Fruit fly (Drosophila melanogaster) whole organism, embryonic: Measurements from ENCODE around the gene SclB.

ENCODE experiments used
- Aef1 ChIP-seq: fragments of 200-800 bp; sonication (Bioruptor generic); IDR thresholded peaks from 3 replicates; pipeline ENCODE4 v1.3.6; 2022; ENCODE audit warnings: missing biosample characterization, missing genetic modification characterization
- Atf3 ChIP-seq: fragments of 200-800 bp; sonication (Bioruptor generic); optimal IDR thresholded peaks from 3 replicates; lab custom pipeline; 2016; ENCODE audit warnings: missing biosample characterization, missing genetic modification characterization
- B-H1 ChIP-seq: fragments of 200-800 bp; sonication (Bioruptor generic); IDR thresholded peaks from 3 replicates; pipeline ENCODE4 v1.3.6; 2022; ENCODE audit warnings: missing biosample characterization, missing genetic modification characterization
- B-H2 ChIP-seq: fragments of 200-800 bp; sonication (Bioruptor generic); optimal IDR thresholded peaks from 2 replicates; lab custom pipeline; 2018; ENCODE audit warnings: missing biosample characterization, mild to moderate bottlenecking, missing genetic modification characterization
- CG10321 ChIP-seq: fragments of 200-800 bp; sonication (Bioruptor generic); IDR thresholded peaks from 2 replicates; pipeline ENCODE4 v1.3.6; 2022; ENCODE audit warnings: missing biosample characterization, missing genetic modification characterization
- CG10431 ChIP-seq: fragments of 200-800 bp; sonication (Bioruptor generic); optimal IDR thresholded peaks from 3 replicates; lab custom pipeline; 2018; ENCODE audit warnings: missing biosample characterization, mild to moderate bottlenecking, missing genetic modification characterization
- CG10654 ChIP-seq: fragments of 200-800 bp; sonication (Bioruptor generic); optimal IDR thresholded peaks from 2 replicates; lab custom pipeline; 2016; ENCODE audit warnings: missing biosample characterization, missing genetic modification characterization
- CG10979 ChIP-seq: fragments of 200-800 bp; sonication (Bioruptor generic); optimal IDR thresholded peaks from 2 replicates; lab custom pipeline; 2018; ENCODE audit warnings: missing biosample characterization, mild to moderate bottlenecking, missing genetic modification characterization, moderate library complexity
- CG11695 ChIP-seq: fragments of 200-800 bp; sonication (Bioruptor generic); IDR thresholded peaks from 3 replicates; pipeline ENCODE4 v1.3.6; 2022; ENCODE audit warnings: missing biosample characterization, missing genetic modification characterization
- CG11723 ChIP-seq: fragments of 200-800 bp; sonication (Bioruptor generic); optimal IDR thresholded peaks from 2 replicates; lab custom pipeline; 2017; ENCODE audit warnings: missing biosample characterization, mild to moderate bottlenecking, missing genetic modification characterization
- CG12104 ChIP-seq: fragments of 200-800 bp; sonication (Bioruptor generic); optimal IDR thresholded peaks from 3 replicates; lab custom pipeline; 2016; ENCODE audit warnings: missing biosample characterization, missing genetic modification characterization
- CG14050 ChIP-seq: fragments of 200-800 bp; sonication (Bioruptor generic); IDR thresholded peaks from 3 replicates; pipeline ENCODE4 v1.3.6; 2022; ENCODE audit warnings: missing biosample characterization, missing genetic modification characterization
- CG14965 ChIP-seq: fragments of 200-800 bp; sonication (Bioruptor generic); optimal IDR thresholded peaks from 2 replicates; lab custom pipeline; 2016; ENCODE audit warnings: missing biosample characterization, missing genetic modification characterization, borderline replicate concordance
- CG17385 ChIP-seq: fragments of 200-800 bp; sonication (Bioruptor generic); optimal IDR thresholded peaks from 3 replicates; lab custom pipeline; 2018; ENCODE audit warnings: missing biosample characterization, mild to moderate bottlenecking, missing genetic modification characterization
- CG1792 ChIP-seq: fragments of 200-800 bp; sonication (Bioruptor generic); optimal IDR thresholded peaks from 2 replicates; lab custom pipeline; 2016; ENCODE audit warnings: missing biosample characterization, missing genetic modification characterization
- CG18011 ChIP-seq: fragments of 200-800 bp; sonication (Bioruptor generic); optimal IDR thresholded peaks from 2 replicates; lab custom pipeline; 2017; ENCODE audit warnings: missing biosample characterization, missing genetic modification characterization, mild to moderate bottlenecking, moderate library complexity, missing genotype
- CG2678 ChIP-seq: fragments of 200-800 bp; sonication (Bioruptor generic); optimal IDR thresholded peaks from 3 replicates; lab custom pipeline; 2019; ENCODE audit warnings: missing biosample characterization, mild to moderate bottlenecking, missing genetic modification characterization, moderate library complexity
- CG32772 ChIP-seq: fragments of 200-800 bp; sonication (Bioruptor generic); IDR thresholded peaks from 2 replicates; pipeline ENCODE4 v1.3.6; 2022; ENCODE audit warnings: missing biosample characterization, missing genetic modification characterization
- CG33213 ChIP-seq: fragments of 200-800 bp; sonication (Bioruptor generic); optimal IDR thresholded peaks from 3 replicates; lab custom pipeline; 2016; ENCODE audit warnings: missing biosample characterization, missing genetic modification characterization
- CG3407 ChIP-seq: fragments of 200-800 bp; sonication (Bioruptor generic); optimal IDR thresholded peaks from 2 replicates; lab custom pipeline; 2018; ENCODE audit warnings: missing biosample characterization, mild to moderate bottlenecking, missing genetic modification characterization
- CG6272 ChIP-seq: fragments of 200-800 bp; sonication (Bioruptor generic); IDR thresholded peaks from 2 replicates; pipeline ENCODE4 v1.3.6; 2022; ENCODE audit warnings: missing biosample characterization, missing genetic modification characterization
- CG6689 ChIP-seq: fragments of 200-800 bp; sonication (Bioruptor generic); IDR thresholded peaks from 2 replicates; pipeline ENCODE4 v1.3.6; 2022; ENCODE audit warnings: missing biosample characterization, missing genetic modification characterization
- CG6791 ChIP-seq: fragments of 200-800 bp; sonication (Bioruptor generic); IDR thresholded peaks from 3 replicates; pipeline ENCODE4 v1.3.6; 2022; ENCODE audit warnings: missing biosample characterization, missing genetic modification characterization; ENCODE audit not compliant: partially characterized antibody
- CG8944 ChIP-seq: fragments of 200-800 bp; sonication (Bioruptor generic); optimal IDR thresholded peaks from 3 replicates; lab custom pipeline; 2016; ENCODE audit warnings: missing biosample characterization, missing genetic modification characterization
- Dad ChIP-seq: fragments of 200-800 bp; sonication (Bioruptor generic); optimal IDR thresholded peaks from 3 replicates; lab custom pipeline; 2016; ENCODE audit warnings: missing biosample characterization, missing genetic modification characterization
- Elba2 ChIP-seq: fragments of 200-800 bp; sonication (Bioruptor generic); optimal IDR thresholded peaks from 3 replicates; lab custom pipeline; 2016; ENCODE audit warnings: missing biosample characterization, missing genetic modification characterization
- Hr3 ChIP-seq: fragments of 200-800 bp; sonication (Bioruptor generic); optimal IDR thresholded peaks from 3 replicates; lab custom pipeline; 2016; ENCODE audit warnings: missing biosample characterization, missing genetic modification characterization
- Mes4 ChIP-seq: fragments of 200-800 bp; sonication (Bioruptor generic); optimal IDR thresholded peaks from 2 replicates; lab custom pipeline; 2016; ENCODE audit warnings: missing biosample characterization, missing genetic modification characterization
- Nf-YB ChIP-seq: fragments of 200-800 bp; sonication (Bioruptor generic); optimal IDR thresholded peaks from 3 replicates; lab custom pipeline; 2019; ENCODE audit warnings: missing biosample characterization, mild to moderate bottlenecking, missing genetic modification characterization, moderate library complexity
- Oli ChIP-seq: fragments of 200-800 bp; sonication (Bioruptor generic); optimal IDR thresholded peaks from 2 replicates; lab custom pipeline; 2018; ENCODE audit warnings: missing biosample characterization, mild to moderate bottlenecking, missing genetic modification characterization, moderate library complexity
- Poxn ChIP-seq: fragments of 200-800 bp; sonication (Bioruptor generic); IDR thresholded peaks from 2 replicates; pipeline ENCODE4 v1.3.6; 2022; ENCODE audit warnings: missing biosample characterization, missing genetic modification characterization
- cad ChIP-seq: fragments of >200 bp; optimal IDR thresholded peaks from 2 replicates; lab custom pipeline; 2017; ENCODE audit warnings: missing biosample characterization, missing genetic modification characterization
- crc ChIP-seq: fragments of 200-800 bp; sonication (Bioruptor generic); optimal IDR thresholded peaks from 2 replicates; lab custom pipeline; 2016; ENCODE audit warnings: missing biosample characterization, missing genetic modification characterization
- da ChIP-seq: fragments of 200-800 bp; sonication (Bioruptor generic); optimal IDR thresholded peaks from 2 replicates; lab custom pipeline; 2016; ENCODE audit warnings: missing biosample characterization, missing genetic modification characterization
- danr ChIP-seq: fragments of 200-800 bp; sonication (Bioruptor generic); IDR thresholded peaks from 2 replicates; pipeline ENCODE4 v1.3.6; 2022; ENCODE audit warnings: missing biosample characterization, missing genetic modification characterization
- dimm ChIP-seq: fragments of 200-800 bp; sonication (Bioruptor generic); IDR thresholded peaks from 2 replicates; pipeline ENCODE4 v1.3.6; 2022; ENCODE audit warnings: missing biosample characterization, missing genetic modification characterization
- en ChIP-seq: fragments of 200-800 bp; sonication (Bioruptor generic); optimal IDR thresholded peaks from 2 replicates; lab custom pipeline; 2016; ENCODE audit warnings: missing biosample characterization, missing genetic modification characterization
- gsb-n ChIP-seq: fragments of 200-800 bp; sonication (Bioruptor generic); optimal IDR thresholded peaks from 3 replicates; lab custom pipeline; 2018; ENCODE audit warnings: missing biosample characterization, mild to moderate bottlenecking, missing genetic modification characterization
- gt ChIP-seq: fragments of 200-800 bp; sonication (Bioruptor generic); IDR thresholded peaks from 2 replicates; pipeline ENCODE4 v1.3.6; 2022; ENCODE audit warnings: missing biosample characterization, missing genetic modification characterization
- h ChIP-seq: fragments of >200 bp; optimal IDR thresholded peaks from 2 replicates; lab custom pipeline; 2017
- her ChIP-seq: fragments of 200-800 bp; sonication (Bioruptor generic); optimal IDR thresholded peaks from 2 replicates; lab custom pipeline; 2016; ENCODE audit warnings: missing biosample characterization, missing genetic modification characterization
- knrl ChIP-seq: fragments of 200-800 bp; sonication (Bioruptor generic); IDR thresholded peaks from 3 replicates; pipeline ENCODE4 v1.3.6; 2022; ENCODE audit warnings: missing biosample characterization, missing genetic modification characterization; ENCODE audit not compliant: partially characterized antibody
- lab ChIP-seq: fragments of 200-800 bp; sonication (Bioruptor generic); optimal IDR thresholded peaks from 3 replicates; lab custom pipeline; 2017; ENCODE audit warnings: missing biosample characterization, missing genetic modification characterization, mild to moderate bottlenecking, moderate library complexity, missing genetic modification reagents
- lbe ChIP-seq: fragments of 200-800 bp; sonication (Bioruptor generic); optimal IDR thresholded peaks from 2 replicates; lab custom pipeline; 2016; ENCODE audit warnings: missing biosample characterization, mild to moderate bottlenecking, missing genetic modification characterization
- pb ChIP-seq: fragments of 200-800 bp; sonication (Bioruptor generic); optimal IDR thresholded peaks from 3 replicates; lab custom pipeline; 2016; ENCODE audit warnings: missing biosample characterization, missing genetic modification characterization
- pros ChIP-seq: fragments of 200-800 bp; sonication (Bioruptor generic); optimal IDR thresholded peaks from 3 replicates; lab custom pipeline; 2019; ENCODE audit warnings: missing biosample characterization, mild to moderate bottlenecking, missing genetic modification characterization, moderate library complexity
- sisA ChIP-seq: fragments of 200-800 bp; sonication (Bioruptor generic); IDR thresholded peaks from 2 replicates; pipeline ENCODE4 v1.3.6; 2022; ENCODE audit warnings: missing biosample characterization, missing genetic modification characterization
- stc ChIP-seq: fragments of 200-800 bp; sonication (Bioruptor generic); IDR thresholded peaks from 2 replicates; pipeline ENCODE4 v1.3.6; 2022; ENCODE audit warnings: missing biosample characterization, missing genetic modification characterization
- vnd ChIP-seq: fragments of 200-800 bp; sonication (Bioruptor generic); IDR thresholded peaks from 3 replicates; pipeline ENCODE4 v1.3.6; 2022; ENCODE audit warnings: missing biosample characterization, missing genetic modification characterization; ENCODE audit not compliant: partially characterized antibody
- wek ChIP-seq: fragments of 200-800 bp; sonication (Bioruptor generic); optimal IDR thresholded peaks from 3 replicates; lab custom pipeline; 2018; ENCODE audit warnings: missing biosample characterization, mild to moderate bottlenecking, missing genetic modification characterization, moderate library complexity

The SclB gene

dm6 chr2L:16815989-16816749 lies 21.6 kb upstream of the SclB start, which contains the start of gene mdy (continued):
- TF ChIP-seq lab (GFP tag; lab: Kevin White, UChicago) (peak; percentile 44), CG6272 (GFP tag; lab: Robert Waterston, UW) (peak; percentile 30; the same call in 1 of the 2 replicates), dimm (GFP tag; lab: Robert Waterston, UW) (no peak), cad (GFP tag; lab: Kevin White, UChicago) (no peak), CG10321 (GFP tag; lab: Robert Waterston, UW) (no peak), pb (GFP tag; lab: Kevin White, UChicago) (peak; percentile 39), CG6689 (peak; percentile 60; the same call in 1 of the 2 replicates), CG11695 (peak; percentile 48; the same call in 2 of the 3 replicates), gt (no peak), Atf3 (peak; percentile 16), Dad (GFP tag; lab: Kevin White, UChicago) (no peak), wek (GFP tag; lab: Kevin White, UChicago) (no peak), Aef1 (GFP tag; lab: Robert Waterston, UW) (peak; percentile 47; the same call in 2 of the 3 replicates), CG2678 (tag; lab: Kevin White, UChicago) (no peak), Poxn (GFP tag; lab: Robert Waterston, UW) (0 out of 2 replicates have a peak, but pooled peaks have one; percentile 5), CG6791 (no peak), vnd (0 out of 3 replicates have a peak, but pooled peaks have one; percentile 33), Hr3 (GFP tag; lab: Kevin White, UChicago) (peak; percentile 42), h (lab: Kevin White, UChicago) (no peak), CG11723 (no peak), Mes4 (GFP tag; lab: Kevin White, UChicago) (no peak), CG12104 (GFP tag; lab: Kevin White, UChicago) (peak; percentile 56), CG32772 (peak; percentile 45; the same call in 1 of the 2 replicates), crc (GFP tag; lab: Kevin White, UChicago) (no peak), CG1792 (GFP tag; lab: Kevin White, UChicago) (peak; percentile 17), CG18011 (GFP tag; lab: Kevin White, UChicago) (peak; percentile 52), CG17385 (GFP tag; lab: Kevin White, UChicago) (no peak), Elba2 (peak; percentile 36), CG10979 (peak; percentile 38), CG8944 (GFP tag; lab: Kevin White, UChicago) (peak; percentile 47), B-H2 (GFP tag; lab: Kevin White, UChicago) (peak; percentile 24), knrl (GFP tag; lab: Robert Waterston, UW) (no peak; the same call in 1 of the 3 replicates), Oli (tag; lab: Kevin White, UChicago) (peak; percentile 60), CG14965 (GFP tag; lab: Kevin White, UChicago) (no peak), pros (GFP tag; lab: Kevin White, UChicago) (no peak), danr (0 out of 2 replicates have a peak, but pooled peaks have one; percentile 6), en (GFP tag; lab: Kevin White, UChicago) (no peak), stc (GFP tag; lab: Robert Waterston, UW) (0 out of 2 replicates have a peak, but pooled peaks have one; percentile 5), CG3407 (GFP tag; lab: Kevin White, UChicago) (no peak), Nf-YB (GFP tag; lab: Kevin White, UChicago) (peak; percentile 23), B-H1 (GFP tag; lab: Robert Waterston, UW) (no peak), CG10654 (GFP tag; lab: Kevin White, UChicago) (no peak), gsb-n (tag; lab: Kevin White, UChicago) (peak; percentile 36), CG14050 (GFP tag; lab: Robert Waterston, UW) (peak; percentile 26; the same call in 1 of the 3 replicates), lbe (GFP tag; lab: Kevin White, UChicago) (peak; percentile 61), CG10431 (GFP tag; lab: Kevin White, UChicago) (no peak), da (GFP tag; lab: Kevin White, UChicago) (no peak), her (GFP tag; lab: Kevin White, UChicago) (peak; percentile 39), CG33213 (GFP tag; lab: Kevin White, UChicago) (peak; percentile 29), sisA (peak; percentile 62)
